Fruit fly (Drosophila melanogaster) whole organism, embryonic: Measurements from ENCODE around the gene cv-c.

Experiments used
- Abd-B ChIP-seq: fragments of 200-800 bp; sonication (Bioruptor generic); optimal IDR thresholded peaks from 2 replicates; lab custom pipeline; 2018; ENCODE audit warnings: missing biosample characterization, mild to moderate bottlenecking, missing genetic modification characterization, moderate library complexity
- Atf6 ChIP-seq: fragments of 200-800 bp; sonication (Bioruptor generic); IDR thresholded peaks from 2 replicates; pipeline ENCODE4 v1.3.6; 2022; ENCODE audit warnings: missing biosample characterization, missing genetic modification characterization
- CG11456 ChIP-seq: fragments of 200-800 bp; sonication (Bioruptor generic); IDR thresholded peaks from 3 replicates; pipeline ENCODE4 v1.3.6; 2022; ENCODE audit warnings: missing biosample characterization, missing genetic modification characterization
- CG12236 ChIP-seq: fragments of 200-800 bp; sonication (Bioruptor generic); optimal IDR thresholded peaks from 2 replicates; lab custom pipeline; 2016; ENCODE audit warnings: missing biosample characterization, missing genetic modification characterization
- CG12299 ChIP-seq: fragments of 200-800 bp; sonication (Bioruptor generic); optimal IDR thresholded peaks from 2 replicates; lab custom pipeline; 2018; ENCODE audit warnings: missing biosample characterization, mild to moderate bottlenecking, missing genetic modification characterization
- CG12659 ChIP-seq: fragments of 200-800 bp; sonication (Bioruptor generic); optimal IDR thresholded peaks from 3 replicates; lab custom pipeline; 2017; ENCODE audit warnings: mild to moderate bottlenecking, missing biosample characterization, missing genetic modification reagents, missing genetic modification characterization
- CG14050 ChIP-seq: fragments of 200-800 bp; sonication (Bioruptor generic); IDR thresholded peaks from 3 replicates; pipeline ENCODE4 v1.3.6; 2022; ENCODE audit warnings: missing biosample characterization, missing genetic modification characterization
- CG14667 ChIP-seq: fragments of 200-800 bp; sonication (Bioruptor generic); IDR thresholded peaks from 2 replicates; pipeline ENCODE4 v1.3.6; 2022; ENCODE audit warnings: missing biosample characterization, missing genetic modification characterization
- CG1647 ChIP-seq: fragments of 200-800 bp; sonication (Bioruptor generic); optimal IDR thresholded peaks from 3 replicates; lab custom pipeline; 2016; ENCODE audit warnings: missing biosample characterization, missing genetic modification characterization
- CG17359 ChIP-seq: fragments of 200-800 bp; sonication (Bioruptor generic); optimal IDR thresholded peaks from 3 replicates; lab custom pipeline; 2018; ENCODE audit warnings: missing biosample characterization, mild to moderate bottlenecking, missing genetic modification characterization, moderate library complexity
- CG18011 ChIP-seq: fragments of 200-800 bp; sonication (Bioruptor generic); optimal IDR thresholded peaks from 2 replicates; lab custom pipeline; 2017; ENCODE audit warnings: missing biosample characterization, missing genetic modification characterization, mild to moderate bottlenecking, moderate library complexity, missing genotype
- CG2199 ChIP-seq: fragments of 200-800 bp; sonication (Bioruptor generic); IDR thresholded peaks from 3 replicates; pipeline ENCODE4 v1.3.6; 2022; ENCODE audit warnings: missing biosample characterization, missing genetic modification characterization
- CG30431 ChIP-seq: fragments of 200-800 bp; sonication (Bioruptor generic); optimal IDR thresholded peaks from 2 replicates; lab custom pipeline; 2017; ENCODE audit warnings: missing biosample characterization, missing genetic modification characterization
- CG3281 ChIP-seq: fragments of 200-800 bp; sonication (Bioruptor generic); optimal IDR thresholded peaks from 3 replicates; lab custom pipeline; 2017; ENCODE audit warnings: missing biosample characterization, mild to moderate bottlenecking, missing genetic modification characterization
- CG3847 ChIP-seq: fragments of 200-800 bp; sonication (Bioruptor generic); IDR thresholded peaks from 2 replicates; pipeline ENCODE4 v1.3.6; 2022; ENCODE audit warnings: missing biosample characterization, missing genetic modification characterization
- CG5245 ChIP-seq: fragments of 200-800 bp; sonication (Bioruptor generic); optimal IDR thresholded peaks from 3 replicates; lab custom pipeline; 2016; ENCODE audit warnings: missing biosample characterization, missing genetic modification characterization
- CG6791 ChIP-seq: fragments of 200-800 bp; sonication (Bioruptor generic); IDR thresholded peaks from 3 replicates; pipeline ENCODE4 v1.3.6; 2022; ENCODE audit warnings: missing biosample characterization, missing genetic modification characterization; ENCODE audit not compliant: partially characterized antibody
- CG6854 ChIP-seq: fragments of 200-800 bp; sonication (Bioruptor generic); optimal IDR thresholded peaks from 3 replicates; lab custom pipeline; 2017; ENCODE audit warnings: missing biosample characterization, mild to moderate bottlenecking, missing genetic modification characterization
- Dek ChIP-seq: fragments of 200-800 bp; sonication (Bioruptor generic); optimal IDR thresholded peaks from 3 replicates; lab custom pipeline; 2019; ENCODE audit warnings: missing biosample characterization, mild to moderate bottlenecking, missing genetic modification characterization, moderate library complexity
- Doc3 ChIP-seq: fragments of 200-800 bp; sonication (Bioruptor generic); IDR thresholded peaks from 3 replicates; pipeline ENCODE4 v1.3.6; 2022; ENCODE audit warnings: missing biosample characterization, missing genetic modification characterization; ENCODE audit not compliant: partially characterized antibody
- MBD-R2 ChIP-seq: fragments of 200-800 bp; sonication (Bioruptor generic); IDR thresholded peaks from 2 replicates; pipeline ENCODE4 v1.3.6; 2022; ENCODE audit warnings: missing biosample characterization, missing genetic modification characterization
- MESR4 ChIP-seq: fragments of 200-800 bp; sonication (Bioruptor generic); optimal IDR thresholded peaks from 2 replicates; lab custom pipeline; 2018; ENCODE audit warnings: missing biosample characterization, mild to moderate bottlenecking, missing genetic modification characterization, moderate library complexity
- Mad ChIP-seq: fragments of 200-800 bp; sonication (Bioruptor generic); optimal IDR thresholded peaks from 2 replicates; lab custom pipeline; 2016; ENCODE audit warnings: missing biosample characterization, missing genetic modification characterization
- Meics ChIP-seq: fragments of 200-800 bp; sonication (Bioruptor generic); optimal IDR thresholded peaks from 2 replicates; lab custom pipeline; 2017; ENCODE audit warnings: missing biosample characterization, mild to moderate bottlenecking, missing genetic modification characterization
- Neu2 ChIP-seq: fragments of 200-800 bp; sonication (Bioruptor generic); optimal IDR thresholded peaks from 3 replicates; lab custom pipeline; 2016; ENCODE audit warnings: missing biosample characterization, missing genetic modification characterization, borderline replicate concordance
- Sin3A ChIP-seq: fragments of >200 bp; optimal IDR thresholded peaks from 2 replicates; lab custom pipeline; 2018
- Usf ChIP-seq: fragments of 200-800 bp; sonication (Bioruptor generic); optimal IDR thresholded peaks from 2 replicates; lab custom pipeline; 2017; ENCODE audit warnings: missing genotype, missing biosample characterization, missing genetic modification characterization
- az2 ChIP-seq: fragments of 200-800 bp; sonication (Bioruptor generic); optimal IDR thresholded peaks from 3 replicates; lab custom pipeline; 2016; ENCODE audit warnings: missing biosample characterization, missing genetic modification characterization
- caup ChIP-seq: fragments of 200-800 bp; sonication (Bioruptor generic); optimal IDR thresholded peaks from 3 replicates; lab custom pipeline; 2017; ENCODE audit warnings: missing biosample characterization, mild to moderate bottlenecking, missing genetic modification characterization, moderate library complexity; ENCODE audit not compliant: severe bottlenecking
- cg ChIP-seq: fragments of 200-800 bp; sonication (Bioruptor generic); optimal IDR thresholded peaks from 3 replicates; lab custom pipeline; 2019; ENCODE audit warnings: missing biosample characterization, mild to moderate bottlenecking, missing genetic modification characterization, moderate library complexity
- ci ChIP-seq: fragments of 200-800 bp; sonication (Bioruptor generic); IDR thresholded peaks from 3 replicates; pipeline ENCODE4 v1.3.6; 2022; ENCODE audit warnings: missing biosample characterization, missing genetic modification characterization
- da ChIP-seq: fragments of 200-800 bp; sonication (Bioruptor generic); optimal IDR thresholded peaks from 2 replicates; lab custom pipeline; 2016; ENCODE audit warnings: missing biosample characterization, missing genetic modification characterization
- dimm ChIP-seq: fragments of 200-800 bp; sonication (Bioruptor generic); IDR thresholded peaks from 2 replicates; pipeline ENCODE4 v1.3.6; 2022; ENCODE audit warnings: missing biosample characterization, missing genetic modification characterization
- gfzf ChIP-seq: fragments of 200-800 bp; sonication (Bioruptor generic); optimal IDR thresholded peaks from 2 replicates; lab custom pipeline; 2016; ENCODE audit warnings: missing biosample characterization, mild to moderate bottlenecking, missing genetic modification characterization, moderate library complexity
- gro ChIP-seq: fragments of 200-800 bp; sonication (Bioruptor generic); optimal IDR thresholded peaks from 2 replicates; lab custom pipeline; 2016; ENCODE audit warnings: missing biosample characterization, missing genetic modification characterization
- insv ChIP-seq, 2 experiments: fragments of 200-800 bp; sonication (Bioruptor generic); optimal IDR thresholded peaks; 3 replicates each; lab custom pipeline; 2016 to 2018; ENCODE audit warnings: missing biosample characterization in 2 of 2, missing genetic modification characterization in 2 of 2
- ken ChIP-seq: fragments of 200-800 bp; sonication (Bioruptor generic); IDR thresholded peaks from 3 replicates; pipeline ENCODE4 v1.3.6; 2022; ENCODE audit warnings: missing biosample characterization, missing genetic modification characterization
- odd ChIP-seq: fragments of 200-800 bp; sonication (Bioruptor generic); optimal IDR thresholded peaks from 2 replicates; lab custom pipeline; 2017; ENCODE audit warnings: missing biosample characterization, mild to moderate bottlenecking, missing genetic modification characterization
- peb ChIP-seq: fragments of 200-800 bp; sonication (Bioruptor generic); IDR thresholded peaks from 2 replicates; pipeline ENCODE4 v1.3.6; 2022; ENCODE audit warnings: missing biosample characterization, missing genetic modification characterization
- pfk ChIP-seq: fragments of 200-800 bp; sonication (Bioruptor generic); optimal IDR thresholded peaks from 2 replicates; lab custom pipeline; 2018; ENCODE audit warnings: missing biosample characterization, mild to moderate bottlenecking, missing genetic modification characterization, moderate library complexity
- ranshi ChIP-seq: fragments of 200-800 bp; sonication (Bioruptor generic); IDR thresholded peaks from 2 replicates; pipeline ENCODE4 v1.3.6; 2022; ENCODE audit warnings: missing biosample characterization, missing genetic modification characterization
- slou ChIP-seq: fragments of 200-800 bp; sonication (Bioruptor generic); optimal IDR thresholded peaks from 3 replicates; lab custom pipeline; 2016; ENCODE audit warnings: missing biosample characterization, missing genetic modification characterization
- sr ChIP-seq: fragments of 200-800 bp; sonication (Bioruptor generic); IDR thresholded peaks from 3 replicates; pipeline ENCODE4 v1.3.6; 2022; ENCODE audit warnings: missing biosample characterization, missing genetic modification characterization
- ssp ChIP-seq: fragments of 200-800 bp; sonication (Bioruptor generic); IDR thresholded peaks from 2 replicates; pipeline ENCODE4 v1.3.6; 2022; ENCODE audit warnings: missing biosample characterization, missing genetic modification characterization
- tio ChIP-seq: fragments of 200-800 bp; sonication (Bioruptor generic); optimal IDR thresholded peaks from 2 replicates; lab custom pipeline; 2017; ENCODE audit warnings: missing biosample characterization, missing genetic modification characterization, inconsistent platforms
- vnd ChIP-seq: fragments of 200-800 bp; sonication (Bioruptor generic); IDR thresholded peaks from 3 replicates; pipeline ENCODE4 v1.3.6; 2022; ENCODE audit warnings: missing biosample characterization, missing genetic modification characterization; ENCODE audit not compliant: partially characterized antibody
- z ChIP-seq: fragments of 200-800 bp; sonication (Bioruptor generic); IDR thresholded peaks from 3 replicates; pipeline ENCODE4 v1.3.6; 2022; ENCODE audit warnings: missing biosample characterization, missing genetic modification characterization
- zen ChIP-seq: fragments of 200-800 bp; sonication (Bioruptor generic); optimal IDR thresholded peaks from 3 replicates; lab custom pipeline; 2018; ENCODE audit warnings: missing biosample characterization, mild to moderate bottlenecking, missing genetic modification characterization, moderate library complexity
- zen2 ChIP-seq: fragments of 200-800 bp; sonication (Bioruptor generic); IDR thresholded peaks from 3 replicates; pipeline ENCODE4 v1.3.6; 2022; ENCODE audit warnings: missing biosample characterization, missing genetic modification characterization; ENCODE audit not compliant: partially characterized antibody
- zfh1 ChIP-seq: fragments of 200-800 bp; sonication (Bioruptor generic); IDR thresholded peaks from 3 replicates; pipeline ENCODE4 v1.3.6; 2022; ENCODE audit warnings: missing biosample characterization, missing genetic modification characterization
- zfh2 ChIP-seq: fragments of 200-800 bp; sonication (Bioruptor generic); optimal IDR thresholded peaks from 2 replicates; lab custom pipeline; 2016; ENCODE audit warnings: missing biosample characterization, missing genetic modification characterization

The cv-c gene

dm6 chr3R:14386088-14386822 is 95.3 kb downstream of the cv-c start (continued):
- TF ChIP-seq caup (no peak), Neu2 (GFP tag; lab: Kevin White, UChicago) (no peak), Abd-B (GFP tag; lab: Kevin White, UChicago) (no peak), CG6854 (no peak), ci (0 out of 3 replicates have a peak, but pooled peaks have one; percentile 20), Sin3A (no peak), Meics (GFP tag; lab: Kevin White, UChicago) (no peak), MBD-R2 (GFP tag; lab: Robert Waterston, UW) (no peak), ssp (no peak), peb (no peak), ranshi (GFP tag; lab: Robert Waterston, UW) (no peak), CG1647 (GFP tag; lab: Kevin White, UChicago) (no peak), ken (no peak), CG2199 (GFP tag; lab: Robert Waterston, UW) (peak; percentile 72; the same call in 2 of the 3 replicates), Atf6 (GFP tag; lab: Robert Waterston, UW) (no peak), MESR4 (no peak), Doc3 (GFP tag; lab: Robert Waterston, UW) (no peak), da (GFP tag; lab: Kevin White, UChicago) (no peak), gfzf (GFP tag; lab: Kevin White, UChicago) (no peak), cg (GFP tag; lab: Kevin White, UChicago) (no peak), zfh2 (GFP tag; lab: Kevin White, UChicago) (no peak), CG3281 (GFP tag; lab: Kevin White, UChicago) (no peak), pfk (GFP tag; lab: Kevin White, UChicago) (no peak), vnd (GFP tag; lab: Robert Waterston, UW) (no peak), Mad (GFP tag; lab: Kevin White, UChicago) (no peak), CG30431 (GFP tag; lab: Kevin White, UChicago) (peak; percentile 14), dimm (no peak), Usf (GFP tag; lab: Kevin White, UChicago) (no peak), CG5245 (GFP tag; lab: Kevin White, UChicago) (no peak), zfh1 (GFP tag; lab: Robert Waterston, UW) (no peak), CG12659 (GFP tag; lab: Kevin White, UChicago) (peak; percentile 0), CG3847 (GFP tag; lab: Robert Waterston, UW) (no peak), sr (GFP tag; lab: Robert Waterston, UW) (no peak), z (GFP tag; lab: Robert Waterston, UW) (no peak), CG14050 (GFP tag; lab: Robert Waterston, UW) (no peak), insv (GFP tag; optimal IDR thresholded peaks at IDR 0.05; lab: Kevin White, UChicago) (no peak), zen (tag; lab: Kevin White, UChicago) (no peak), zen2 (GFP tag; lab: Robert Waterston, UW) (no peak), CG11456 (GFP tag; lab: Robert Waterston, UW) (no peak), gro (GFP tag; lab: Kevin White, UChicago) (no peak), CG14667 (no peak), CG17359 (tag; lab: Kevin White, UChicago) (peak; percentile 20), az2 (GFP tag; lab: Kevin White, UChicago) (peak; percentile 28), CG18011 (GFP tag; lab: Kevin White, UChicago) (no peak), CG6791 (GFP tag; lab: Robert Waterston, UW) (no peak), odd (GFP tag; lab: Kevin White, UChicago) (no peak), slou (GFP tag; lab: Kevin White, UChicago) (no peak), CG12299 (no peak), Dek (tag; lab: Kevin White, UChicago) (no peak), tio (peak; percentile 5), CG12236 (no peak)
